Fruit fly (Drosophila melanogaster): ENCODE measurements around the gene CG1421.

CG1421 gene

dm6 chr2L:21886260-21886659 is 16.5 kb upstream of the CG1421 start:
- no peak for TF ChIP-seq CG17801 (GFP tag; optimal IDR thresholded peaks at IDR 0.05; ENCODE audit: partially characterized antibody)

dm6 chr2L:21887582-21887981 is 15.2 kb upstream of the CG1421 start:
- TF ChIP-seq CG17801 (GFP tag; optimal IDR thresholded peaks at IDR 0.05; ENCODE audit: partially characterized antibody), result no peak

- no peak for TF ChIP-seq CG17801 (GFP tag; optimal IDR thresholded peaks at IDR 0.05; ENCODE audit: partially characterized antibody)
Observed at dm6 chr2L:21890205-21890604, 12.6 kb upstream of the CG1421 start.

- TF ChIP-seq CG17801 (GFP tag; optimal IDR thresholded peaks at IDR 0.05; ENCODE audit: partially characterized antibody), result no peak
Observed at dm6 chr2L:21896046-21896445, 6.7 kb upstream of the CG1421 start.

dm6 chr2L:21898189-21898588 is 4.6 kb upstream of the CG1421 start, which contains the start of gene CG11629:
Gene CG11629 (minus strand): TSS chr2L:21898289.
- TF ChIP-seq CG17801 (GFP tag; optimal IDR thresholded peaks at IDR 0.05; ENCODE audit: partially characterized antibody), result no peak

dm6 chr2L:21899001-21899715 is 3.6 kb upstream of the CG1421 start:
- TF ChIP-seq CG17801 (GFP tag; optimal IDR thresholded peaks at IDR 0.05; ENCODE audit: partially characterized antibody), result no peak

- no peak for TF ChIP-seq CG17801 (GFP tag; optimal IDR thresholded peaks at IDR 0.05; ENCODE audit: partially characterized antibody)
Observed at dm6 chr2L:21904183-21904582, 1.4 kb downstream of the CG1421 start.

- TF ChIP-seq CG17801 (GFP tag; optimal IDR thresholded peaks at IDR 0.05; ENCODE audit: partially characterized antibody), result no peak
Observed at dm6 chr2L:21905139-21905538, 2.3 kb downstream of the CG1421 start.

- TF ChIP-seq CG17801 (GFP tag; optimal IDR thresholded peaks at IDR 0.05; ENCODE audit: partially characterized antibody), result no peak
Observed at dm6 chr2L:21905989-21906388, 3.2 kb downstream of the CG1421 start, which contains the start of gene CG1428. Gene CG1428 (plus strand): TSS chr2L:21906289.

- TF ChIP-seq CG17801 (GFP tag; optimal IDR thresholded peaks at IDR 0.05; ENCODE audit: partially characterized antibody), result no peak
Observed at dm6 chr2L:21915258-21915657, 12.5 kb downstream of the CG1421 start, which contains the start of gene CG31600. Gene CG31600 (minus strand): TSS chr2L:21915358.

- no peak for TF ChIP-seq CG17801 (GFP tag; optimal IDR thresholded peaks at IDR 0.05; ENCODE audit: partially characterized antibody)
Observed at dm6 chr2L:21916000-21916399, 13.2 kb downstream of the CG1421 start, which contains the start of gene CG11634. Gene CG11634 (plus strand): TSS chr2L:21916300.

- no peak for TF ChIP-seq CG17801 (GFP tag; optimal IDR thresholded peaks at IDR 0.05; ENCODE audit: partially characterized antibody)
Observed at dm6 chr2L:21923267-21923666, 20.5 kb downstream of the CG1421 start.

- no peak for TF ChIP-seq CG17801 (GFP tag; optimal IDR thresholded peaks at IDR 0.05; ENCODE audit: partially characterized antibody)
Observed at dm6 chr2L:21933496-21933895, 30.7 kb downstream of the CG1421 start.

Measured in ovary, adult (tissue).